Worm (Caenorhabditis elegans) whole organism, early embryonic: ENCODE measurements around the gene clec-51.

Experiments used
- aly-1 ChIP-seq: sonication (generic microtip); optimal IDR thresholded peaks from 2 replicates; lab custom pipeline; 2016; ENCODE audit warnings: missing genetic modification characterization, missing compliant biosample characterization
- ama-1 ChIP-seq: fragments of 150-350 bp; optimal IDR thresholded peaks from 2 replicates; lab custom pipeline; 2014
- ets-7 ChIP-seq: sonication (generic microtip); optimal IDR thresholded peaks from 2 replicates; lab custom pipeline; 2016; ENCODE audit warnings: missing genotype, missing genetic modification characterization, missing compliant biosample characterization
- flt-1 ChIP-seq: fragments of 200-800 bp; sonication (Bioruptor generic); IDR thresholded peaks from 2 replicates; pipeline ENCODE4 v1.3.6; 2022; ENCODE audit warnings: missing genetic modification characterization, missing compliant biosample characterization
- hmbx-1 ChIP-seq: sonication (generic microtip); optimal IDR thresholded peaks from 2 replicates; lab custom pipeline; 2016; ENCODE audit warnings: mild to moderate bottlenecking, missing genetic modification characterization, missing compliant biosample characterization
- scrt-1 ChIP-seq: fragments of 200-800 bp; sonication (Bioruptor generic); IDR thresholded peaks from 2 replicates; pipeline ENCODE4 v1.3.6; 2022; ENCODE audit warnings: missing genetic modification characterization, missing compliant biosample characterization
- tbx-37 ChIP-seq: fragments of 200-800 bp; sonication (Bioruptor generic); conservative IDR thresholded peaks from 2 replicates; pipeline ENCODE4 v1.3.6; 2022; ENCODE audit warnings: missing genetic modification reagents, missing genetic modification characterization, missing compliant biosample characterization

DNA sequence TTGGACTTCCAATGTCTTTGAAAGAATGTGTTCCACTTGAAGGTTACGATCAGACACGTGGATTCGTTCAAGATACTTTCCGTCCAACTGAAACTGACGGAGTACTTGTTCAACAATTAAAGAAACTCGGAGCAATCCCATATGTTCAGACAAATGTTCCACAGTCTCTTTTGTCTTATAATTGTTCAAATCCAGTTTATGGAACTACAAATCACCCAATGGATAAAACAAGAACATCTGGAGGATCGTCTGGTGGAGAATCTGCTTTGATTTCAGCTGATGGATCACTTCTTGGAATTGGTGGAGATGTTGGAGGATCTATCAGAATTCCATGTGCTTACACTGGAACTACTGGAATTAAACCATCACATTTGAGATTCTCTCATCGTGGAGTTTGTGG, 10.4 kb downstream of the clec-51 start:
- TF ChIP-seq ama-1 (lab: Kevin White, UChicago) = no peak
- TF ChIP-seq flt-1 = no peak
- TF ChIP-seq tbx-37 = no peak
- no peak for TF ChIP-seq hmbx-1 (tag; lab: Kevin White, UChicago)
- TF ChIP-seq scrt-1 = no peak
- TF ChIP-seq ets-7 (tag; lab: Kevin White, UChicago) = no peak
- TF ChIP-seq aly-1 (tag; lab: Kevin White, UChicago) = no peak
